Worm (Caenorhabditis elegans) whole organism, L4 larva: ENCODE measurements around the gene C03A3.3.

Experiments
- D1046.2 ChIP-seq: fragments of 200-800 bp; sonication (Bioruptor generic); IDR thresholded peaks from 2 replicates; pipeline ENCODE4 v1.3.6; 2022; ENCODE audit warnings: missing genetic modification characterization, missing compliant biosample characterization
- F10B5.3 ChIP-seq: sonication (generic microtip); optimal IDR thresholded peaks from 2 replicates; lab custom pipeline; 2016; ENCODE audit warnings: mild to moderate bottlenecking, missing genetic modification characterization, missing compliant biosample characterization
- F37D6.2 ChIP-seq: sonication (generic microtip); optimal IDR thresholded peaks from 2 replicates; lab custom pipeline; 2016; ENCODE audit warnings: mild to moderate bottlenecking, missing genetic modification characterization, missing compliant biosample characterization
- R02D3.7 ChIP-seq: fragments of 150-350 bp; sonication (generic microtip); optimal IDR thresholded peaks from 3 replicates; lab custom pipeline; 2014; ENCODE audit warnings: missing biosample characterization, missing genetic modification characterization
- Y105C5A.15 ChIP-seq: fragments of 200-800 bp; sonication (Bioruptor generic); IDR thresholded peaks from 2 replicates; pipeline ENCODE4 v1.3.6; 2022; ENCODE audit warnings: missing genetic modification characterization, missing compliant biosample characterization
- Y48G9A.11 ChIP-seq: fragments of 200-800 bp; sonication (Bioruptor generic); IDR thresholded peaks from 2 replicates; pipeline ENCODE4 v1.3.6; 2022; ENCODE audit warnings: missing genetic modification reagents, missing genetic modification characterization, missing compliant biosample characterization
- ZK337.2 ChIP-seq: fragments of 200-800 bp; sonication (Bioruptor generic); IDR thresholded peaks from 2 replicates; pipeline ENCODE4 v1.3.6; 2022; ENCODE audit warnings: missing genetic modification reagents, missing genetic modification characterization, missing compliant biosample characterization
- ZK546.5 ChIP-seq, 2 experiments: sonication (generic microtip); optimal IDR thresholded peaks; 2 replicates each; lab custom pipeline; 2017; ENCODE audit warnings: missing biosample characterization in 2 of 2, missing genetic modification characterization in 2 of 2
- aha-1 ChIP-seq: fragments of 150-350 bp; peaks from one replicate; lab custom pipeline; 2014; ENCODE audit warnings: missing biosample characterization, missing genetic modification characterization
- aly-2 ChIP-seq: sonication (generic microtip); optimal IDR thresholded peaks from 2 replicates; lab custom pipeline; 2018; ENCODE audit warnings: missing biosample characterization, missing genetic modification characterization
- ceh-32 ChIP-seq: sonication (generic microtip); optimal IDR thresholded peaks from 2 replicates; lab custom pipeline; 2016; ENCODE audit warnings: mild to moderate bottlenecking, missing genetic modification characterization, missing compliant biosample characterization; ENCODE audit not compliant: poor library complexity
- ceh-62 ChIP-seq: sonication (generic microtip); optimal IDR thresholded peaks from 2 replicates; lab custom pipeline; 2017; ENCODE audit warnings: missing biosample characterization, missing genetic modification characterization
- ceh-82 ChIP-seq: sonication (generic microtip); optimal IDR thresholded peaks from 2 replicates; lab custom pipeline; 2017; ENCODE audit warnings: missing biosample characterization, missing genetic modification characterization
- ces-1 ChIP-seq: fragments of 150-350 bp; sonication (generic microtip); optimal IDR thresholded peaks from 4 replicates; lab custom pipeline; 2014; ENCODE audit warnings: missing biosample characterization, missing genetic modification reagents, missing genetic modification characterization
- daf-16 ChIP-seq, 3 experiments: sonication (generic microtip); optimal IDR thresholded peaks; 2 replicates each; lab custom pipeline; 2016 to 2017; ENCODE audit warnings: missing genetic modification characterization in 3 of 3, missing genetic modification reagents in 3 of 3, mild to moderate bottlenecking in 2 of 3, missing compliant biosample characterization in 2 of 3, missing biosample characterization in 1 of 3, moderate library complexity in 1 of 3
- daf-19 ChIP-seq: fragments of 200-800 bp; sonication (Bioruptor generic); conservative IDR thresholded peaks from 2 replicates; pipeline ENCODE4 v1.3.6; 2022; ENCODE audit warnings: missing genetic modification characterization, missing compliant biosample characterization
- daf-8 ChIP-seq: fragments of 200-800 bp; sonication (Bioruptor generic); IDR thresholded peaks from 2 replicates; pipeline ENCODE4 v1.3.6; 2022; ENCODE audit warnings: missing genetic modification characterization, missing compliant biosample characterization
- dmd-6 ChIP-seq: fragments of 200-800 bp; sonication (Bioruptor generic); IDR thresholded peaks from 2 replicates; pipeline ENCODE4 v1.3.6; 2022; ENCODE audit warnings: missing genetic modification reagents, missing genetic modification characterization, missing compliant biosample characterization
- dmd-9 ChIP-seq: fragments of 200-800 bp; sonication (Bioruptor generic); IDR thresholded peaks from 2 replicates; pipeline ENCODE4 v1.3.6; 2022; ENCODE audit warnings: missing genetic modification reagents, missing genetic modification characterization, missing compliant biosample characterization
- dpl-1 ChIP-seq: fragments of 150-350 bp; optimal IDR thresholded peaks from 2 replicates; lab custom pipeline; 2014; ENCODE audit warnings: missing biosample characterization, missing genetic modification reagents, missing genetic modification characterization
- hlh-11 ChIP-seq: fragments of 200-800 bp; sonication (Bioruptor generic); optimal IDR thresholded peaks from 2 replicates; lab custom pipeline; 2018; ENCODE audit warnings: mild to moderate bottlenecking, missing genetic modification characterization, missing compliant biosample characterization
- hlh-30 ChIP-seq: sonication (generic microtip); optimal IDR thresholded peaks from 2 replicates; lab custom pipeline; 2017; ENCODE audit warnings: antibody characterized with exemption, mild to moderate bottlenecking, missing genetic modification characterization, missing compliant biosample characterization; ENCODE audit not compliant: insufficient read depth
- hmg-1.1 ChIP-seq: fragments of 200-800 bp; sonication (Bioruptor generic); IDR thresholded peaks from 2 replicates; pipeline ENCODE4 v1.3.6; 2022; ENCODE audit warnings: missing genetic modification reagents, missing genetic modification characterization, missing compliant biosample characterization
- lsy-2 ChIP-seq, 2 experiments: fragments of 150-350 bp in 1 of 2; sonication (generic microtip) in 1 of 2; optimal IDR thresholded peaks; 2 replicates each; lab custom pipeline; 2014 to 2017; ENCODE audit warnings: missing biosample characterization in 2 of 2, missing genetic modification characterization in 2 of 2
- madf-9 ChIP-seq: fragments of 200-800 bp; sonication (Bioruptor generic); conservative IDR thresholded peaks from 2 replicates; pipeline ENCODE4 v1.3.6; 2022; ENCODE audit warnings: missing genetic modification reagents, missing genetic modification characterization, missing compliant biosample characterization
- mep-1 ChIP-seq: fragments of 150-350 bp; sonication (generic microtip); optimal IDR thresholded peaks from 3 replicates; lab custom pipeline; 2014; ENCODE audit warnings: missing biosample characterization, missing genetic modification characterization
- mes-2 ChIP-seq: sonication (generic microtip); optimal IDR thresholded peaks from 2 replicates; lab custom pipeline; 2016; ENCODE audit warnings: missing genotype, mild to moderate bottlenecking, missing genetic modification characterization, missing compliant biosample characterization; ENCODE audit not compliant: poor library complexity, severe bottlenecking
- nhr-25 ChIP-seq: sonication (generic microtip); optimal IDR thresholded peaks from 2 replicates; lab custom pipeline; 2017; ENCODE audit warnings: missing genetic modification characterization, mild to moderate bottlenecking, missing compliant biosample characterization, antibody characterized with exemption, moderate library complexity, borderline replicate concordance; ENCODE audit not compliant: insufficient read depth
- nhr-42 ChIP-seq: fragments of 200-800 bp; sonication (Bioruptor generic); IDR thresholded peaks from 2 replicates; pipeline ENCODE4 v1.3.6; 2022; ENCODE audit warnings: missing genetic modification characterization, missing compliant biosample characterization
- nhr-48 ChIP-seq: sonication (generic microtip); optimal IDR thresholded peaks from 2 replicates; lab custom pipeline; 2016; ENCODE audit warnings: mild to moderate bottlenecking, missing genetic modification characterization, missing compliant biosample characterization
- nhr-6 ChIP-seq: fragments of 150-350 bp; optimal IDR thresholded peaks from 2 replicates; lab custom pipeline; 2014; ENCODE audit warnings: missing biosample characterization, missing genetic modification characterization
- nhr-76 ChIP-seq: fragments of 150-350 bp; optimal IDR thresholded peaks from 2 replicates; lab custom pipeline; 2014; ENCODE audit warnings: missing biosample characterization, missing genetic modification characterization
- php-3 ChIP-seq: fragments of 200-800 bp; sonication (Bioruptor generic); IDR thresholded peaks from 2 replicates; pipeline ENCODE4 v1.3.6; 2022; ENCODE audit warnings: missing genetic modification reagents, missing genetic modification characterization, missing compliant biosample characterization
- rbr-2 ChIP-seq: sonication (generic microtip); optimal IDR thresholded peaks from 2 replicates; lab custom pipeline; 2016; ENCODE audit warnings: missing genotype, missing genetic modification characterization, missing compliant biosample characterization
- saeg-2 ChIP-seq: fragments of 200-800 bp; sonication (Bioruptor generic); IDR thresholded peaks from 2 replicates; pipeline ENCODE4 v1.3.6; 2022; ENCODE audit warnings: missing genetic modification reagents, missing genetic modification characterization, missing compliant biosample characterization
- sdz-12 ChIP-seq: fragments of 200-800 bp; sonication (Bioruptor generic); optimal IDR thresholded peaks from 2 replicates; lab custom pipeline; 2018; ENCODE audit warnings: mild to moderate bottlenecking, missing genetic modification characterization, missing compliant biosample characterization
- set-16 ChIP-seq: fragments of 200-800 bp; sonication (Bioruptor generic); IDR thresholded peaks from 2 replicates; pipeline ENCODE4 v1.3.6; 2022; ENCODE audit warnings: missing genetic modification reagents, missing genetic modification characterization, missing compliant biosample characterization
- skn-1 ChIP-seq: fragments of 150-350 bp; optimal IDR thresholded peaks from 2 replicates; lab custom pipeline; 2014; ENCODE audit warnings: missing biosample characterization, missing genetic modification characterization
- snpc-1.2 ChIP-seq: fragments of 200-800 bp; sonication (Bioruptor generic); IDR thresholded peaks from 2 replicates; pipeline ENCODE4 v1.3.6; 2022; ENCODE audit warnings: missing genetic modification reagents, missing genetic modification characterization, missing compliant biosample characterization
- snpc-4 ChIP-seq: fragments of 150-350 bp; optimal IDR thresholded peaks from 2 replicates; lab custom pipeline; 2014; ENCODE audit warnings: missing biosample characterization, missing genetic modification characterization
- spr-3 ChIP-seq: fragments of 200-800 bp; sonication (Bioruptor generic); optimal IDR thresholded peaks from 2 replicates; lab custom pipeline; 2018; ENCODE audit warnings: mild to moderate bottlenecking, missing genetic modification characterization, missing compliant biosample characterization
- unc-39 ChIP-seq: sonication (generic microtip); optimal IDR thresholded peaks from 2 replicates; lab custom pipeline; 2017; ENCODE audit warnings: missing biosample characterization, missing genetic modification characterization
- zfp-3 ChIP-seq: fragments of 200-800 bp; sonication (Bioruptor generic); conservative IDR thresholded peaks from 2 replicates; pipeline ENCODE4 v1.3.6; 2022; ENCODE audit warnings: missing genetic modification reagents, missing genetic modification characterization, missing compliant biosample characterization
- zip-11 ChIP-seq: fragments of 200-800 bp; sonication (Bioruptor generic); IDR thresholded peaks from 2 replicates; pipeline ENCODE4 v1.3.6; 2022; ENCODE audit warnings: missing genetic modification characterization, missing compliant biosample characterization
- ztf-11 ChIP-seq: fragments of 150-350 bp; optimal IDR thresholded peaks from 2 replicates; lab custom pipeline; 2014; ENCODE audit warnings: missing biosample characterization, missing genetic modification characterization

The C03A3.3 gene

DNA sequence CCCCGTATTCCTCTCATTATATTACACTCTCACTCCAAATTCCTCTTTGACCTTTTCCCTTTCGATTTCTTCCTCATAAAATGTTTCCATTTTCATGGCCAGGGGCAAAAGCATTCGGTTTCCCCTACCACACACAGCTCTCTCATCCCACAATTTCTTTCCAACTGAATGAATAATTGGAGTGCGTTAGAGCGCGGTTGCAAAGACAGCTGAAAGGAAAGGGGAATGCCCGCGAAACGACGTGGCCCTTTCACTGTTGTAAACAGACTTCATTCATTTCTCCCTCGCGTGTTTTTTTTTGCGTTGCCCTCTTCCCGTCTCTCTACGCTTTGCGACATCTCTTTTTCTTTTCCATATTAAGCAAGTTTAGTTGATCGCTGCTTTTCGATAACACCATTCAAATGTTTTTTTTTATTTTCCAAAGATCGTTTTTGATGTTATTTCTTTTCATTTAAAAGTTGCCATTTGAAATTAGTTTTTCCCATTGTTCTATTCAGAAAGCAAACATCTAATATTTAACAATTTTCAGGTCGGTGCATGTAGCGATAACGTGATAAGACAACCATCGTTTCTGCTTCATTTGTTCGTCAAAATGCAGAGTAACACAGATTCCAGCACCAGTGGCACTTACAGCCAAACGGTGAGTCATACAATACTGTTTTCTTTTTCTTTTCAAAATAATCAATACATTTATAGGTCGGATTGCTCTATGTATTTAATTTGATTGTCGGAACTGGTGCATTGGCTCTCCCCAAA is 6.4 kb downstream of the C03A3.3 start, which contains the start of gene C03A3.2 (continued):
- TF ChIP-seq ces-1 (GFP tag; lab: Kevin White, UChicago) (no peak), unc-39 (tag; lab: Kevin White, UChicago) (no peak), D1046.2 (GFP tag; lab: Robert Waterston, UW) (no peak), daf-8 (GFP tag; lab: Robert Waterston, UW) (no peak), hlh-11 (tag; lab: Kevin White, UChicago) (peak; percentile 89), hlh-30 (tag; lab: Kevin White, UChicago) (peak; percentile 58), nhr-76 (no peak), Y48G9A.11 (GFP tag; lab: Robert Waterston, UW) (no peak)

DNA sequence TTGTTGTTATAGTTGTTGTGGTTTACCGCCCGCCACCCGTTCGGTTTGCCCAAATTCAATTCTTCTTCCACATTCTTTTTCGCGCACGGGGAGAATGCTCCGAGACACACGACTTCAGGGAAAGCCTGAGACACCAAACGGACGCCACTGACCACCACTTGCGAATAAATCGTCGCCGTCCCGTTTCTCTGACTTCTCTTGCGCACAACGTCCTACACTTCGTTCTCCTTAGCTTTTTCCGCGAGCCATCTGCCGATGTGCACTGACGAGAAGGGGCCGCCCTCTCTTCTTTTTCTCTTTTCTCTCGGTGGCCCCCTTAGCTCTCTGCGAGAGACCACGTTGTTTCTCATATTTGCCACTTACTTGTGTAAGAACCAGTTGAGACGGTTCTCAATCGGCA is 11.8 kb downstream of the C03A3.3 start, which contains the start of gene C03A3.1:
C03A3.1 (plus strand) TSS at position 291 of the 400 bp plus-strand sequence.
- TF ChIP-seq R02D3.7 (tag; lab: Kevin White, UChicago) (no peak), rbr-2 (peak; percentile 48), saeg-2 (GFP tag; lab: Robert Waterston, UW) (0 out of 2 replicates have a peak, but pooled peaks have one; percentile 9), hlh-30 (tag; lab: Kevin White, UChicago) (peak; percentile 17), lsy-2 (tag; optimal IDR thresholded peaks at IDR 0.05; lab: Kevin White, UChicago) (peak in 1 of 2 experiments; percentile 16), set-16 (peak; percentile 50), hmg-1.1 (peak; percentile 51; the same call in 1 of the 2 replicates), ceh-62 (tag; lab: Kevin White, UChicago) (no peak)

DNA sequence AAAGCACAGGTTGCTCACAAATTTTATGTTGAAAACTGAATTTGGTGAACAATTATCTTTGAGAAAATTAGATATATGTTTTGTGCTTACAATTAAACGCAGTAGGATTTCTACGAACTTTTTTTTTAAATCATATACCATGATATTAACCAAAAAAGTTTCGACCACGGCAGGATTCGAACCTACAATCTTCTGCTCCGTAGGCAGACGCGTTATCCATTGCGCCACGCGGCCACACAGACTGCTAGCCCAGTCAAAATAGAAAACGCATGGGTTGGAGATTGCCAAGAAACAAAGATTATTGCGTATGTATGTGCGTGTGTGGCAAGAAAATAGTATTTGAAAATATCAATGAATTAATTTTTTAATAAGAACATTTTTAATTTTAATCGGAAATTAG is 16.4 kb downstream of the C03A3.3 start:
- TF ChIP-seq nhr-48 (tag; lab: Kevin White, UChicago) (peak; percentile 48), dpl-1 (GFP tag; lab: Kevin White, UChicago) (no peak), nhr-42 (no peak), nhr-25 (tag; lab: Kevin White, UChicago) (no peak), zip-11 (GFP tag; lab: Robert Waterston, UW) (no peak), ceh-32 (tag; lab: Kevin White, UChicago) (no peak), F10B5.3 (tag; lab: Kevin White, UChicago) (peak; percentile 53), D1046.2 (GFP tag; lab: Robert Waterston, UW) (no peak), sdz-12 (peak; percentile 30), ztf-11 (tag; lab: Kevin White, UChicago) (no peak), skn-1 (tag; lab: Kevin White, UChicago) (no peak), zfp-3 (GFP tag; lab: Robert Waterston, UW) (no peak; the same call in 1 of the 2 replicates), Y48G9A.11 (GFP tag; lab: Robert Waterston, UW) (no peak), hmg-1.1 (peak; percentile 80), nhr-76 (no peak), ceh-82 (tag; lab: Kevin White, UChicago) (no peak), nhr-6 (tag; lab: Kevin White, UChicago) (peak; percentile 12), F37D6.2 (peak; percentile 33), mes-2 (tag; lab: Kevin White, UChicago) (peak; percentile 76), dmd-6 (GFP tag; lab: Robert Waterston, UW) (peak; percentile 53), ceh-62 (tag; lab: Kevin White, UChicago) (no peak), ZK337.2 (no peak), aha-1 (tag; lab: Kevin White, UChicago) (no peak), daf-19 (GFP tag; lab: Robert Waterston, UW) (peak; percentile 83), aly-2 (tag; lab: Kevin White, UChicago) (no peak), spr-3 (GFP tag; lab: Kevin White, UChicago) (no peak), php-3 (GFP tag; lab: Robert Waterston, UW) (peak; percentile 71), mep-1 (peak; percentile 75), rbr-2 (peak; percentile 71), ZK546.5 (tag; optimal IDR thresholded peaks at IDR 0.05; lab: Kevin White, UChicago) (no peak), daf-16 (GFP tag; optimal IDR thresholded peaks at IDR 0.05; lab: Kevin White, UChicago) (peak; percentile 65 to 70), daf-16 (tag; optimal IDR thresholded peaks at IDR 0.05; lab: Kevin White, UChicago) (peak; percentile 49), dmd-9 (GFP tag; lab: Robert Waterston, UW) (no peak), snpc-4 (tag; lab: Kevin White, UChicago) (no peak), Y105C5A.15 (no peak), madf-9 (GFP tag; lab: Robert Waterston, UW) (peak; percentile 68), snpc-1.2 (GFP tag; lab: Robert Waterston, UW) (peak; percentile 86)
